Fruit fly (Drosophila melanogaster) whole organism, embryonic: ENCODE results near the gene CG13060.

Source experiments
- MBD-R2 ChIP-seq: fragments of 200-800 bp; sonication (Bioruptor generic); IDR thresholded peaks from 2 replicates; pipeline ENCODE4 v1.3.6; 2022; ENCODE audit warnings: missing biosample characterization, missing genetic modification characterization
- Nf-YC ChIP-seq: fragments of 200-800 bp; optimal IDR thresholded peaks from 3 replicates; lab custom pipeline; 2019; ENCODE audit warnings: missing biosample characterization, mild to moderate bottlenecking, missing genetic modification characterization, moderate library complexity

- no peak for TF ChIP-seq Nf-YC (tag; lab: Kevin White, UChicago)
- no peak for TF ChIP-seq MBD-R2
These were observed 15.2 kb downstream of the CG13060 start for dm6 chr3L:16334876-16335275.
